Fruit fly (Drosophila melanogaster) whole organism, wandering third instar larva: ENCODE results near the gene Gr10a.

Experiments used
- CrebA ChIP-seq: fragments of 200-800 bp; sonication (Bioruptor generic); optimal IDR thresholded peaks from 2 replicates; lab custom pipeline; 2016; ENCODE audit warnings: missing biosample characterization, mild to moderate bottlenecking, missing genetic modification characterization, borderline replicate concordance
- Dfd ChIP-seq: fragments of >200 bp; optimal IDR thresholded peaks from 2 replicates; lab custom pipeline; 2017; ENCODE audit warnings: missing biosample characterization, missing genetic modification characterization
- Hr83 ChIP-seq: fragments of 200-300 bp; sonication (Bioruptor generic); optimal IDR thresholded peaks from 2 replicates; lab custom pipeline; 2016; ENCODE audit warnings: missing biosample characterization, mild to moderate bottlenecking, missing genetic modification characterization, moderate library complexity; ENCODE audit not compliant: poor library complexity, severe bottlenecking
- Myc ChIP-seq: fragments of >200 bp; optimal IDR thresholded peaks from 2 replicates; lab custom pipeline; 2017
- OdsH ChIP-seq: fragments of 200-800 bp; sonication (Bioruptor generic); optimal IDR thresholded peaks from 2 replicates; lab custom pipeline; 2016; ENCODE audit warnings: missing biosample characterization, mild to moderate bottlenecking, missing genetic modification characterization
- brk ChIP-seq: fragments of 200-800 bp; sonication (Bioruptor generic); optimal IDR thresholded peaks from 2 replicates; lab custom pipeline; 2016; ENCODE audit warnings: missing biosample characterization, mild to moderate bottlenecking, missing genetic modification characterization
- h ChIP-seq: fragments of 200-800 bp; sonication (Bioruptor generic); optimal IDR thresholded peaks from 3 replicates; lab custom pipeline; 2016; ENCODE audit warnings: missing biosample characterization, mild to moderate bottlenecking, missing genetic modification characterization
- pan ChIP-seq: fragments of >200 bp; optimal IDR thresholded peaks from 2 replicates; lab custom pipeline; 2017
- psq ChIP-seq: fragments of 200-800 bp; sonication (Bioruptor generic); optimal IDR thresholded peaks from 3 replicates; lab custom pipeline; 2017; ENCODE audit warnings: missing biosample characterization, mild to moderate bottlenecking, missing genetic modification characterization, moderate library complexity
- sage ChIP-seq: fragments of 200-800 bp; sonication (Bioruptor generic); optimal IDR thresholded peaks from 2 replicates; lab custom pipeline; 2016; ENCODE audit warnings: missing biosample characterization, mild to moderate bottlenecking, missing genetic modification characterization

- TF ChIP-seq Hr83 (GFP tag; lab: Kevin White, UChicago) (no peak), psq (GFP tag; lab: Kevin White, UChicago) (no peak), CrebA (GFP tag; lab: Kevin White, UChicago) (no peak), brk (GFP tag; lab: Kevin White, UChicago) (no peak), Dfd (GFP tag; lab: Kevin White, UChicago) (no peak), Myc (no peak), pan (lab: Kevin White, UChicago) (no peak), h (GFP tag; lab: Kevin White, UChicago) (no peak), sage (GFP tag; lab: Kevin White, UChicago) (no peak), OdsH (no peak)
Observed at dm6 chrX:11457149-11457548, 39.9 kb upstream of the Gr10a start.
